Fruit fly (Drosophila melanogaster) whole organism, embryonic: ENCODE results near the gene CG4393.
A peak's percentile ranks its signal among the peaks of the same experiment; 100 is the strongest.

Experiments used
- Adf1 ChIP-seq: fragments of 200-800 bp; sonication (Bioruptor generic); IDR thresholded peaks from 2 replicates; pipeline ENCODE4 v1.3.6; 2022; ENCODE audit warnings: missing biosample characterization, missing genetic modification characterization
- Atf6 ChIP-seq: fragments of 200-800 bp; sonication (Bioruptor generic); IDR thresholded peaks from 2 replicates; pipeline ENCODE4 v1.3.6; 2022; ENCODE audit warnings: missing biosample characterization, missing genetic modification characterization
- B-H1 ChIP-seq: fragments of 200-800 bp; sonication (Bioruptor generic); IDR thresholded peaks from 3 replicates; pipeline ENCODE4 v1.3.6; 2022; ENCODE audit warnings: missing biosample characterization, missing genetic modification characterization
- CG10321 ChIP-seq: fragments of 200-800 bp; sonication (Bioruptor generic); IDR thresholded peaks from 2 replicates; pipeline ENCODE4 v1.3.6; 2022; ENCODE audit warnings: missing biosample characterization, missing genetic modification characterization
- CG11456 ChIP-seq: fragments of 200-800 bp; sonication (Bioruptor generic); IDR thresholded peaks from 3 replicates; pipeline ENCODE4 v1.3.6; 2022; ENCODE audit warnings: missing biosample characterization, missing genetic modification characterization
- CG12299 ChIP-seq: fragments of 200-800 bp; sonication (Bioruptor generic); optimal IDR thresholded peaks from 2 replicates; lab custom pipeline; 2018; ENCODE audit warnings: missing biosample characterization, mild to moderate bottlenecking, missing genetic modification characterization
- CG13894 ChIP-seq: fragments of 200-800 bp; sonication (Bioruptor generic); optimal IDR thresholded peaks from 3 replicates; lab custom pipeline; 2018; ENCODE audit warnings: missing biosample characterization, mild to moderate bottlenecking, missing genetic modification characterization, moderate library complexity
- CG1603 ChIP-seq: fragments of 200-800 bp; sonication (Bioruptor generic); optimal IDR thresholded peaks from 2 replicates; lab custom pipeline; 2019; ENCODE audit warnings: missing biosample characterization, mild to moderate bottlenecking, missing genetic modification characterization, moderate library complexity
- CG17912 ChIP-seq: fragments of 200-800 bp; sonication (Bioruptor generic); optimal IDR thresholded peaks from 2 replicates; lab custom pipeline; 2018; ENCODE audit warnings: missing biosample characterization, mild to moderate bottlenecking, missing genetic modification characterization
- CG18011 ChIP-seq: fragments of 200-800 bp; sonication (Bioruptor generic); optimal IDR thresholded peaks from 2 replicates; lab custom pipeline; 2017; ENCODE audit warnings: missing biosample characterization, missing genetic modification characterization, mild to moderate bottlenecking, moderate library complexity, missing genotype
- CG18764 ChIP-seq: fragments of 200-800 bp; sonication (Bioruptor generic); optimal IDR thresholded peaks from 3 replicates; lab custom pipeline; 2016; ENCODE audit warnings: missing biosample characterization, missing genetic modification characterization
- CG30431 ChIP-seq: fragments of 200-800 bp; sonication (Bioruptor generic); optimal IDR thresholded peaks from 2 replicates; lab custom pipeline; 2017; ENCODE audit warnings: missing biosample characterization, missing genetic modification characterization
- CG4404 ChIP-seq: fragments of 200-800 bp; sonication (Bioruptor generic); IDR thresholded peaks from 2 replicates; pipeline ENCODE4 v1.3.6; 2022; ENCODE audit warnings: missing biosample characterization, missing genetic modification characterization
- CG5180 ChIP-seq: fragments of 200-800 bp; sonication (Bioruptor generic); optimal IDR thresholded peaks from 3 replicates; lab custom pipeline; 2017; ENCODE audit warnings: missing biosample characterization, missing genetic modification characterization, mild to moderate bottlenecking, moderate library complexity, missing genetic modification reagents
- CG6689 ChIP-seq: fragments of 200-800 bp; sonication (Bioruptor generic); IDR thresholded peaks from 2 replicates; pipeline ENCODE4 v1.3.6; 2022; ENCODE audit warnings: missing biosample characterization, missing genetic modification characterization
- CG6765 ChIP-seq: fragments of 200-800 bp; sonication (Bioruptor generic); optimal IDR thresholded peaks from 3 replicates; lab custom pipeline; 2017; ENCODE audit warnings: missing biosample characterization, mild to moderate bottlenecking, missing genetic modification characterization
- CG9932 ChIP-seq: fragments of 200-800 bp; sonication (Bioruptor generic); IDR thresholded peaks from 2 replicates; pipeline ENCODE4 v1.3.6; 2022; ENCODE audit warnings: missing biosample characterization, missing genetic modification characterization
- Eip74EF ChIP-seq, 2 experiments: fragments of 200-800 bp in 1 of 2; fragments of >200 bp in 1 of 2; sonication (Bioruptor generic) in 1 of 2; optimal IDR thresholded peaks; 2 replicates each; lab custom pipeline; 2017 to 2019; ENCODE audit warnings: missing biosample characterization in 2 of 2, missing genetic modification characterization in 2 of 2, mild to moderate bottlenecking in 1 of 2, moderate library complexity in 1 of 2
- Ets65A ChIP-seq: fragments of 200-800 bp; sonication (Bioruptor generic); peaks from one replicate; lab custom pipeline; 2016; ENCODE audit warnings: missing biosample characterization, missing genetic modification characterization
- Fer3 ChIP-seq: fragments of 200-800 bp; sonication (Bioruptor generic); optimal IDR thresholded peaks from 2 replicates; lab custom pipeline; 2018; ENCODE audit warnings: missing biosample characterization, mild to moderate bottlenecking, missing genetic modification characterization, moderate library complexity
- GATAe ChIP-seq: fragments of 200-800 bp; sonication (Bioruptor generic); conservative IDR thresholded peaks from 2 replicates; pipeline ENCODE4 v1.3.6; 2022; ENCODE audit warnings: missing biosample characterization, missing genetic modification characterization
- Gsc ChIP-seq: fragments of 200-800 bp; sonication (Bioruptor generic); IDR thresholded peaks from 2 replicates; pipeline ENCODE4 v1.3.6; 2022; ENCODE audit warnings: missing biosample characterization, missing genetic modification characterization
- Lim3 ChIP-seq: fragments of 200-800 bp; sonication (Bioruptor generic); IDR thresholded peaks from 2 replicates; pipeline ENCODE4 v1.3.6; 2022; ENCODE audit warnings: missing biosample characterization, missing genetic modification characterization
- MTF-1 ChIP-seq: fragments of 200-800 bp; sonication (Bioruptor generic); optimal IDR thresholded peaks from 2 replicates; lab custom pipeline; 2018; ENCODE audit warnings: missing biosample characterization, mild to moderate bottlenecking, missing genetic modification characterization, borderline replicate concordance
- NFAT ChIP-seq: fragments of 200-800 bp; sonication (Bioruptor generic); IDR thresholded peaks from 2 replicates; pipeline ENCODE4 v1.3.6; 2022; ENCODE audit warnings: missing biosample characterization, missing genetic modification characterization
- Nf-YA ChIP-seq: fragments of 200-800 bp; sonication (Bioruptor generic); IDR thresholded peaks from 2 replicates; pipeline ENCODE4 v1.3.6; 2022; ENCODE audit warnings: missing biosample characterization, missing genetic modification characterization
- Nf-YB ChIP-seq: fragments of 200-800 bp; sonication (Bioruptor generic); optimal IDR thresholded peaks from 3 replicates; lab custom pipeline; 2019; ENCODE audit warnings: missing biosample characterization, mild to moderate bottlenecking, missing genetic modification characterization, moderate library complexity
- Nf-YC ChIP-seq: fragments of 200-800 bp; optimal IDR thresholded peaks from 3 replicates; lab custom pipeline; 2019; ENCODE audit warnings: missing biosample characterization, mild to moderate bottlenecking, missing genetic modification characterization, moderate library complexity
- Oli ChIP-seq: fragments of 200-800 bp; sonication (Bioruptor generic); optimal IDR thresholded peaks from 2 replicates; lab custom pipeline; 2018; ENCODE audit warnings: missing biosample characterization, mild to moderate bottlenecking, missing genetic modification characterization, moderate library complexity
- PHDP ChIP-seq: fragments of 200-800 bp; sonication (Bioruptor generic); optimal IDR thresholded peaks from 3 replicates; lab custom pipeline; 2018; ENCODE audit warnings: missing biosample characterization, mild to moderate bottlenecking, missing genetic modification characterization, moderate library complexity
- Ravus ChIP-seq: fragments of 200-800 bp; sonication (Bioruptor generic); IDR thresholded peaks from 2 replicates; pipeline ENCODE4 v1.3.6; 2022; ENCODE audit warnings: missing biosample characterization, missing genetic modification characterization
- Usf ChIP-seq: fragments of 200-800 bp; sonication (Bioruptor generic); optimal IDR thresholded peaks from 2 replicates; lab custom pipeline; 2017; ENCODE audit warnings: missing genotype, missing biosample characterization, missing genetic modification characterization
- Xbp1 ChIP-seq: fragments of 200-800 bp; sonication (Bioruptor generic); optimal IDR thresholded peaks from 3 replicates; lab custom pipeline; 2016; ENCODE audit warnings: missing biosample characterization, mild to moderate bottlenecking, missing genetic modification characterization
- YL-1 ChIP-seq: fragments of 200-800 bp; sonication (Bioruptor generic); optimal IDR thresholded peaks from 3 replicates; lab custom pipeline; 2017; ENCODE audit warnings: missing biosample characterization, mild to moderate bottlenecking, missing genetic modification characterization
- br ChIP-seq: fragments of >200 bp; optimal IDR thresholded peaks from 2 replicates; lab custom pipeline; 2017
- btn ChIP-seq: fragments of 200-800 bp; sonication (Bioruptor generic); optimal IDR thresholded peaks from 2 replicates; lab custom pipeline; 2016; ENCODE audit warnings: missing biosample characterization, missing genetic modification characterization
- crc ChIP-seq: fragments of 200-800 bp; sonication (Bioruptor generic); optimal IDR thresholded peaks from 2 replicates; lab custom pipeline; 2016; ENCODE audit warnings: missing biosample characterization, missing genetic modification characterization
- croc ChIP-seq: fragments of 200-800 bp; sonication (Bioruptor generic); conservative IDR thresholded peaks from 3 replicates; pipeline ENCODE4 v1.3.6; 2022; ENCODE audit warnings: missing biosample characterization, missing genetic modification characterization
- dati ChIP-seq: fragments of 200-800 bp; sonication (Bioruptor generic); IDR thresholded peaks from 2 replicates; pipeline ENCODE4 v1.3.6; 2022; ENCODE audit warnings: missing biosample characterization, missing genetic modification characterization
- dm ChIP-seq: fragments of 200-800 bp; sonication (Bioruptor generic); optimal IDR thresholded peaks from 3 replicates; lab custom pipeline; 2016; ENCODE audit warnings: missing biosample characterization, missing genetic modification characterization
- exex ChIP-seq: fragments of 200-800 bp; sonication (Bioruptor generic); optimal IDR thresholded peaks from 4 replicates; lab custom pipeline; 2018; ENCODE audit warnings: missing biosample characterization, mild to moderate bottlenecking, missing genetic modification characterization, moderate library complexity
- klu ChIP-seq: fragments of 200-800 bp; sonication (Bioruptor generic); IDR thresholded peaks from 2 replicates; pipeline ENCODE4 v1.3.6; 2022; ENCODE audit warnings: missing biosample characterization, missing genetic modification characterization
- luna ChIP-seq: fragments of 200-800 bp; sonication (Bioruptor generic); optimal IDR thresholded peaks from 2 replicates; lab custom pipeline; 2016; ENCODE audit warnings: missing biosample characterization, missing genetic modification characterization
- nmo ChIP-seq: fragments of 200-800 bp; sonication (Bioruptor generic); optimal IDR thresholded peaks from 2 replicates; lab custom pipeline; 2018; ENCODE audit warnings: missing biosample characterization, mild to moderate bottlenecking, missing genetic modification characterization, moderate library complexity
- phol ChIP-seq: fragments of 200-800 bp; sonication (Bioruptor generic); optimal IDR thresholded peaks from 3 replicates; lab custom pipeline; 2018; ENCODE audit warnings: missing biosample characterization, mild to moderate bottlenecking, missing genetic modification characterization, moderate library complexity
- salm ChIP-seq: fragments of 200-800 bp; sonication (Bioruptor generic); optimal IDR thresholded peaks from 2 replicates; lab custom pipeline; 2018; ENCODE audit warnings: missing biosample characterization, mild to moderate bottlenecking, missing genetic modification characterization
- shn ChIP-seq: fragments of 200-800 bp; sonication (Bioruptor generic); optimal IDR thresholded peaks from 3 replicates; lab custom pipeline; 2016; ENCODE audit warnings: missing biosample characterization, missing genetic modification characterization
- slbo ChIP-seq: fragments of 200-800 bp; sonication (Bioruptor generic); IDR thresholded peaks from 2 replicates; pipeline ENCODE4 v1.3.6; 2022; ENCODE audit warnings: missing biosample characterization, missing genetic modification characterization
- ssp ChIP-seq: fragments of 200-800 bp; sonication (Bioruptor generic); IDR thresholded peaks from 2 replicates; pipeline ENCODE4 v1.3.6; 2022; ENCODE audit warnings: missing biosample characterization, missing genetic modification characterization
- tin ChIP-seq: fragments of 200-800 bp; sonication (Bioruptor generic); optimal IDR thresholded peaks from 3 replicates; lab custom pipeline; 2016; ENCODE audit warnings: missing biosample characterization, missing genetic modification characterization
- vvl ChIP-seq: fragments of 200-800 bp; sonication (Bioruptor generic); IDR thresholded peaks from 2 replicates; pipeline ENCODE4 v1.3.6; 2022; ENCODE audit warnings: missing biosample characterization, missing genetic modification characterization
- zfh2 ChIP-seq: fragments of 200-800 bp; sonication (Bioruptor generic); optimal IDR thresholded peaks from 2 replicates; lab custom pipeline; 2016; ENCODE audit warnings: missing biosample characterization, missing genetic modification characterization

CG4393 gene

DNA sequence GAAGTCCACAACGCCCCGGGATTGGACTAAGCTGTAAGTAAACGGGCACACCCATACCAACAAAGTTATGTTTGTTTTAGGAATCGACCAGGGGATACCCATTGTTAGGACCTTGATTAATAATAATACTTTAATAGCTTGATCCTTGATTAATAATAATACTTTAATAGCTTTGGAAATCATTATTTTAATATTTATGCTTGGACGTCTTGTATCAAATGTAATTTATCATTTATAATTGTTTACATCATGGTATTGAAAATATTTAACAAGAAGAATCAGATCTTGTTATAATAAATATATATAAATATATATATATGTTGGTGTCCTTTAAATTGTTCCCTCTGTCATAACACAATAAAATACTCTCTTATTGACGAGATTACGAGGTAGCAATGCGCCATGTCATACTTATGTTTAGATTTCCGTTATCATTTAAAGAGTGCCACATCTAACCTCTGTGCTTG lies 27.6 kb downstream of the CG4393 start (continued):
- TF ChIP-seq crc (GFP tag; lab: Kevin White, UChicago) (no peak), CG6689 (peak; percentile 87), Adf1 (peak; percentile 26), Xbp1 (GFP tag; lab: Kevin White, UChicago) (peak; percentile 82), Oli (tag; lab: Kevin White, UChicago) (peak; percentile 93), PHDP (tag; lab: Kevin White, UChicago) (peak; percentile 96), Lim3 (GFP tag; lab: Robert Waterston, UW) (no peak), br (lab: Kevin White, UChicago) (no peak), Ravus (GFP tag; lab: Robert Waterston, UW) (peak; percentile 36), klu (0 out of 2 replicates have a peak, but pooled peaks have one; percentile 16), MTF-1 (GFP tag; lab: Kevin White, UChicago) (peak; percentile 31), dati (GFP tag; lab: Robert Waterston, UW) (no peak), CG12299 (tag; lab: Kevin White, UChicago) (peak; percentile 67), CG18764 (GFP tag; lab: Kevin White, UChicago) (peak; percentile 52), CG30431 (GFP tag; lab: Kevin White, UChicago) (peak; percentile 48), tin (GFP tag; lab: Kevin White, UChicago) (peak; percentile 62), nmo (GFP tag; lab: Kevin White, UChicago) (peak; percentile 94), Nf-YA (GFP tag; lab: Robert Waterston, UW) (peak; percentile 68), croc (GFP tag; lab: Robert Waterston, UW) (peak; percentile 60), shn (GFP tag; lab: Kevin White, UChicago) (no peak), dm (no peak), zfh2 (GFP tag; lab: Kevin White, UChicago) (no peak), slbo (GFP tag; lab: Robert Waterston, UW) (peak; percentile 85), salm (tag; lab: Kevin White, UChicago) (peak; percentile 76), CG10321 (GFP tag; lab: Robert Waterston, UW) (peak; percentile 63; the same call in 1 of the 2 replicates), btn (GFP tag; lab: Kevin White, UChicago) (no peak), phol (tag; lab: Kevin White, UChicago) (peak; percentile 87), CG13894 (tag; lab: Kevin White, UChicago) (no peak), ssp (GFP tag; lab: Robert Waterston, UW) (peak; percentile 64), CG4404 (peak; percentile 48; the same call in 1 of the 2 replicates), Gsc (GFP tag; lab: Robert Waterston, UW) (no peak), exex (tag; lab: Kevin White, UChicago) (peak; percentile 2), CG11456 (peak; percentile 36; the same call in 1 of the 3 replicates), YL-1 (GFP tag; lab: Kevin White, UChicago) (no peak), vvl (GFP tag; lab: Robert Waterston, UW) (peak; percentile 91), CG17912 (GFP tag; lab: Kevin White, UChicago) (peak; percentile 40), luna (GFP tag; lab: Kevin White, UChicago) (no peak), Eip74EF (GFP tag; optimal IDR thresholded peaks at IDR 0.05; lab: Kevin White, UChicago) (peak in 1 of 2 experiments; percentile 88), Nf-YB (GFP tag; lab: Kevin White, UChicago) (peak; percentile 82), CG5180 (GFP tag; lab: Kevin White, UChicago) (peak; percentile 43), Fer3 (tag; lab: Kevin White, UChicago) (peak; percentile 83), Atf6 (GFP tag; lab: Robert Waterston, UW) (peak; percentile 79), Ets65A (GFP tag; lab: Kevin White, UChicago) (peak; percentile 36), B-H1 (GFP tag; lab: Robert Waterston, UW) (peak; percentile 73), CG18011 (peak; percentile 36), CG6765 (GFP tag; lab: Kevin White, UChicago) (peak; percentile 27), CG9932 (GFP tag; lab: Robert Waterston, UW) (peak; percentile 66), Usf (peak; percentile 74), Nf-YC (tag; lab: Kevin White, UChicago) (peak; percentile 79), GATAe (GFP tag; lab: Robert Waterston, UW) (no peak), CG1603 (tag; lab: Kevin White, UChicago) (peak; percentile 58), NFAT (GFP tag; lab: Robert Waterston, UW) (peak; percentile 53)
